Worm (Caenorhabditis elegans) whole organism, L2 larva: ENCODE results near the gene clc-11.

Source experiments
- C34F6.9 ChIP-seq: fragments of 150-350 bp; optimal IDR thresholded peaks from 2 replicates; lab custom pipeline; 2014; ENCODE audit warnings: missing biosample characterization, missing genetic modification characterization
- F13H6.1 ChIP-seq: sonication (generic microtip); optimal IDR thresholded peaks from 2 replicates; lab custom pipeline; 2016; ENCODE audit warnings: missing genetic modification characterization, missing compliant biosample characterization
- R02D3.7 ChIP-seq: fragments of 150-350 bp; optimal IDR thresholded peaks from 2 replicates; lab custom pipeline; 2014; ENCODE audit warnings: missing biosample characterization, missing genetic modification characterization
- Y55F3AM.14 ChIP-seq: fragments of 200-800 bp; sonication (Bioruptor generic); optimal IDR thresholded peaks from 2 replicates; lab custom pipeline; 2018; ENCODE audit warnings: mild to moderate bottlenecking, missing genetic modification characterization, missing compliant biosample characterization
- ZK546.5 ChIP-seq: sonication (generic microtip); optimal IDR thresholded peaks from 2 replicates; lab custom pipeline; 2017; ENCODE audit warnings: missing biosample characterization, missing genetic modification characterization
- alr-1 ChIP-seq: fragments of 150-350 bp; optimal IDR thresholded peaks from 2 replicates; lab custom pipeline; 2014; ENCODE audit warnings: missing biosample characterization, missing genetic modification characterization
- aly-2 ChIP-seq: fragments of 150-350 bp; optimal IDR thresholded peaks from 2 replicates; lab custom pipeline; 2014; ENCODE audit warnings: missing biosample characterization, missing genetic modification characterization
- blmp-1 ChIP-seq: sonication (generic microtip); optimal IDR thresholded peaks from 2 replicates; lab custom pipeline; 2017; ENCODE audit warnings: missing genetic modification characterization, mild to moderate bottlenecking, missing compliant biosample characterization, antibody characterized with exemption, moderate library complexity; ENCODE audit not compliant: insufficient read depth
- crh-2 ChIP-seq: sonication (generic microtip); optimal IDR thresholded peaks from 2 replicates; lab custom pipeline; 2017; ENCODE audit warnings: missing biosample characterization, missing genetic modification characterization
- dmd-4 ChIP-seq: sonication (generic microtip); optimal IDR thresholded peaks from 2 replicates; lab custom pipeline; 2017; ENCODE audit warnings: missing biosample characterization, missing genetic modification characterization
- elt-1 ChIP-seq: fragments of 150-350 bp; optimal IDR thresholded peaks from 2 replicates; lab custom pipeline; 2014; ENCODE audit warnings: missing biosample characterization, missing genetic modification characterization
- elt-3 ChIP-seq: sonication (generic microtip); optimal IDR thresholded peaks from 2 replicates; lab custom pipeline; 2017; ENCODE audit warnings: missing biosample characterization, missing genetic modification characterization
- fos-1 ChIP-seq: fragments of 150-350 bp; optimal IDR thresholded peaks from 2 replicates; lab custom pipeline; 2014; ENCODE audit warnings: missing biosample characterization, missing genetic modification characterization
- lin-13 ChIP-seq: fragments of 150-350 bp; optimal IDR thresholded peaks from 2 replicates; lab custom pipeline; 2014; ENCODE audit warnings: missing biosample characterization, missing genetic modification reagents, missing genetic modification characterization
- lin-39 ChIP-seq: fragments of 150-350 bp; optimal IDR thresholded peaks from 2 replicates; lab custom pipeline; 2014; ENCODE audit warnings: missing biosample characterization, missing genetic modification reagents, missing genetic modification characterization
- lsy-2 ChIP-seq, 2 experiments: fragments of 150-350 bp in 1 of 2; sonication (generic microtip) in 1 of 2; optimal IDR thresholded peaks; 2 replicates each; lab custom pipeline; 2014 to 2017; ENCODE audit warnings: missing biosample characterization in 2 of 2, missing genetic modification characterization in 2 of 2
- mab-5 ChIP-seq: fragments of 150-350 bp; optimal IDR thresholded peaks from 2 replicates; lab custom pipeline; 2014; ENCODE audit warnings: missing biosample characterization, missing genetic modification characterization
- mbf-1 ChIP-seq: sonication (generic microtip); optimal IDR thresholded peaks from 2 replicates; lab custom pipeline; 2017; ENCODE audit warnings: missing biosample characterization, missing genetic modification characterization
- nhr-10 ChIP-seq: sonication (generic microtip); optimal IDR thresholded peaks from 2 replicates; lab custom pipeline; 2017; ENCODE audit warnings: missing biosample characterization, missing genetic modification characterization
- nhr-11 ChIP-seq: fragments of 150-350 bp; optimal IDR thresholded peaks from 2 replicates; lab custom pipeline; 2014; ENCODE audit warnings: missing biosample characterization, missing genetic modification characterization
- nhr-129 ChIP-seq: fragments of 150-350 bp; optimal IDR thresholded peaks from 2 replicates; lab custom pipeline; 2014; ENCODE audit warnings: missing biosample characterization, missing genetic modification characterization
- nhr-21 ChIP-seq: fragments of 150-350 bp; optimal IDR thresholded peaks from 2 replicates; lab custom pipeline; 2014; ENCODE audit warnings: missing biosample characterization, missing genetic modification characterization
- nhr-23 ChIP-seq: fragments of 150-350 bp; optimal IDR thresholded peaks from 2 replicates; lab custom pipeline; 2014; ENCODE audit warnings: missing biosample characterization, missing genetic modification reagents, missing genetic modification characterization
- nhr-237 ChIP-seq: fragments of 150-350 bp; optimal IDR thresholded peaks from 2 replicates; lab custom pipeline; 2014; ENCODE audit warnings: missing biosample characterization, missing genetic modification characterization
- nhr-25 ChIP-seq: fragments of 150-350 bp; sonication (generic microtip); optimal IDR thresholded peaks from 3 replicates; lab custom pipeline; 2014; ENCODE audit warnings: missing biosample characterization, missing genetic modification characterization
- nhr-6 ChIP-seq: fragments of 150-350 bp; optimal IDR thresholded peaks from 2 replicates; lab custom pipeline; 2014; ENCODE audit warnings: missing biosample characterization, missing genetic modification characterization
- nhr-77 ChIP-seq: fragments of 150-350 bp; optimal IDR thresholded peaks from 2 replicates; lab custom pipeline; 2014; ENCODE audit warnings: missing biosample characterization, missing genetic modification characterization
- peb-1 ChIP-seq: fragments of 150-350 bp; optimal IDR thresholded peaks from 2 replicates; lab custom pipeline; 2014; ENCODE audit warnings: missing biosample characterization, missing genetic modification characterization
- skn-1 ChIP-seq: sonication (generic microtip); optimal IDR thresholded peaks from 2 replicates; lab custom pipeline; 2017; ENCODE audit warnings: missing biosample characterization, missing genetic modification characterization
- sma-3 ChIP-seq: sonication (generic microtip); optimal IDR thresholded peaks from 2 replicates; lab custom pipeline; 2016; ENCODE audit warnings: missing genetic modification reagents, missing genetic modification characterization, missing compliant biosample characterization
- sma-9 ChIP-seq, 2 experiments: fragments of 150-350 bp in 1 of 2; sonication (generic microtip) in 1 of 2; optimal IDR thresholded peaks; 2 replicates each; lab custom pipeline; 2014 to 2016; ENCODE audit warnings: missing genetic modification characterization in 2 of 2, mild to moderate bottlenecking in 1 of 2, missing biosample characterization in 1 of 2, missing compliant biosample characterization in 1 of 2, missing genetic modification reagents in 1 of 2, moderate library complexity in 1 of 2
- snpc-4 ChIP-seq: fragments of 150-350 bp; optimal IDR thresholded peaks from 2 replicates; lab custom pipeline; 2014; ENCODE audit warnings: missing biosample characterization, missing genetic modification characterization
- unc-39 ChIP-seq: fragments of 150-350 bp; optimal IDR thresholded peaks from 2 replicates; lab custom pipeline; 2014; ENCODE audit warnings: missing biosample characterization, missing genetic modification characterization
- unc-55 ChIP-seq: fragments of 150-350 bp; sonication (generic microtip); optimal IDR thresholded peaks from 3 replicates; lab custom pipeline; 2014; ENCODE audit warnings: missing biosample characterization, missing genetic modification reagents, missing genetic modification characterization
- unc-62 ChIP-seq: fragments of 150-350 bp; optimal IDR thresholded peaks from 2 replicates; lab custom pipeline; 2014; ENCODE audit warnings: missing biosample characterization, missing genetic modification reagents, missing genetic modification characterization
- ztf-1 ChIP-seq: fragments of 200-800 bp; sonication (Bioruptor generic); conservative IDR thresholded peaks from 2 replicates; pipeline ENCODE4 v1.3.6; 2022; ENCODE audit warnings: missing genetic modification characterization, missing compliant biosample characterization
- ztf-11 ChIP-seq: sonication (generic microtip); optimal IDR thresholded peaks from 2 replicates; lab custom pipeline; 2017; ENCODE audit warnings: missing biosample characterization, missing genetic modification characterization
- ztf-4 ChIP-seq: fragments of 150-350 bp; optimal IDR thresholded peaks from 2 replicates; lab custom pipeline; 2014; ENCODE audit warnings: missing biosample characterization, missing genetic modification characterization

clc-11 gene

ce11 chrV:16127401-16127800, 12.0 kb downstream of the clc-11 start, which contains the start of gene fbxa-143:
Gene fbxa-143 (minus strand): TSS chrV:16127501.
- no peak for TF ChIP-seq Y55F3AM.14
- TF ChIP-seq crh-2 (tag; lab: Kevin White, UChicago): no peak
- no peak for TF ChIP-seq ztf-11
- no peak for TF ChIP-seq nhr-21
- TF ChIP-seq ztf-4 (tag; lab: Kevin White, UChicago): no peak
- TF ChIP-seq peb-1 (tag; lab: Kevin White, UChicago): no peak
- TF ChIP-seq R02D3.7 (tag; lab: Kevin White, UChicago): no peak
- no peak for TF ChIP-seq nhr-23 (tag; lab: Kevin White, UChicago)
- TF ChIP-seq nhr-11 (tag; lab: Kevin White, UChicago): no peak
- TF ChIP-seq elt-1 (tag; lab: Kevin White, UChicago): no peak
- no peak for TF ChIP-seq C34F6.9 (tag; lab: Kevin White, UChicago)
- TF ChIP-seq mbf-1: no peak
- TF ChIP-seq F13H6.1: no peak
- no peak for TF ChIP-seq dmd-4 (tag; lab: Kevin White, UChicago)
- no peak for TF ChIP-seq nhr-6 (tag; lab: Kevin White, UChicago)
- TF ChIP-seq elt-3 (tag; lab: Kevin White, UChicago): no peak
- no peak for TF ChIP-seq skn-1 (tag; lab: Kevin White, UChicago)

DNA sequence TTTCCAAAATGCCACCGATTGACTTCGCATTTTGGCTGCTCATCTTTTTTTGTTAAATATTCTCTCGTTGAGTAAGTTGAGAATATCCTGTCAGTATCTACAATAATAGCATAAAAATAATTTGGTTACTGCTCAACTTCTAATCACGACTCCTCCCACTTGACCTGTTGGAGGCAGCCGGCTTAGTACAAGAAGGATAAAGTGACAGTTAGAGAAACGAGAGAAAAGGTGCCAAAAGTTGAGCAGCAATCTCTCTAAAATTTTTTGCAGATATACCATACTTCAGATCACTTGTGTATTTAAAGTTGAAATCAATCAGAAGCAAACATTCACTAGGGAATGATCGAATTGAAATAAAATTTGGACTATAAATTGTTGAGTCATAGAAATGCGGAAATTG, 14.7 kb downstream of the clc-11 start, which contains the start of gene nhr-111:
Gene nhr-111, minus strand, starts transcription at position 101 of the 400 bp plus-strand sequence.
- TF ChIP-seq nhr-21: no peak
- TF ChIP-seq, all 48 proteins: peak for 0

DNA sequence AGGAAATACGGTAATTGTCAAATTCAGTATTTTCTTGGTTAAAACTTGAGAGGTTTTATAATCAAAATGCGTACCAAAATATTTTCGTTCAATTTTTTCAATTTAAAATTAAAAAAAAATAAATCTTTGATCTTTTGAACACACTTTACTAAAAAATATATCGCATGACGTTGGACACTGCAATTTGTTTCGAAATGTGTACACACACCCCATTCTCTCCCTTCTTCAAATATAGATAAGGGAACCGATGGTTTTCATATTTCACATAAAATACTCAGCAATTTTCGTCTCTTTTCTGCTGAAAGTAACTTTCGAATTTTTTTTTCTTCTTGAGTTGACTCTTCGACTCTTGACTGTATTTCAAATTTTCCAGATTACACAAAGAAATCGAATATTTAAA, 18.0 kb downstream of the clc-11 start:
- TF ChIP-seq fos-1 (tag; lab: Kevin White, UChicago) (peak; percentile 24), lin-39 (tag; lab: Kevin White, UChicago) (no peak), peb-1 (tag; lab: Kevin White, UChicago) (no peak)

DNA sequence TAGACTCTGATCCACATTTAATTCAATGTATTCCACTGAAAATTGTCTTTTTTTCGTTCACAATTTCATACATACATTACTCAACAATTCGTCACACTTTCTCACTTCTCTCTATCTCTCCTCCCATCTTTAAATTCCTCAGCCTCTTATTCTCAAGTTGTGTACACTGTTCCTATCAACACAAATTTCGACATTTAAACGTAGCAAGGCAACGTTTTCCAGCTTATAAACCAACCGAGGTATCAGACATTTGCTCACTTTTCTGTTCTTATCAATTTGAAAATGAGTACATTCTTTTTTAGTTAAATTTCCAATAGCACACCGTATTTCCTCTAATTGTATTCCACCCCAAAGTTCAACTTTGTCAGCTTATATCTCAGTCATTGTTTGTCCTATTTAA, 18.5 kb downstream of the clc-11 start, which contains the start of gene skr-3:
Gene skr-3, plus strand, starts transcription at position 163 of the 400 bp plus-strand sequence.
- peak; percentile 71 for TF ChIP-seq fos-1 (tag; lab: Kevin White, UChicago)
- peak; percentile 38 for TF ChIP-seq sma-9 (GFP tag; optimal IDR thresholded peaks at IDR 0.05; lab: Kevin White, UChicago)
- no peak for TF ChIP-seq sma-9 (tag; optimal IDR thresholded peaks at IDR 0.05; lab: Kevin White, UChicago)
- TF ChIP-seq peb-1 (tag; lab: Kevin White, UChicago): no peak
- no peak for TF ChIP-seq blmp-1
- no peak for TF ChIP-seq crh-2 (tag; lab: Kevin White, UChicago)
- TF ChIP-seq alr-1 (tag; lab: Kevin White, UChicago): no peak
- TF ChIP-seq Y55F3AM.14: no peak
- TF ChIP-seq mab-5 (tag; lab: Kevin White, UChicago): no peak
- TF ChIP-seq unc-62 (GFP tag; lab: Kevin White, UChicago): no peak
- no peak for TF ChIP-seq nhr-23 (tag; lab: Kevin White, UChicago)
- no peak for TF ChIP-seq nhr-25 (tag; lab: Kevin White, UChicago)
- TF ChIP-seq, all 48 proteins: peak for 2

DNA sequence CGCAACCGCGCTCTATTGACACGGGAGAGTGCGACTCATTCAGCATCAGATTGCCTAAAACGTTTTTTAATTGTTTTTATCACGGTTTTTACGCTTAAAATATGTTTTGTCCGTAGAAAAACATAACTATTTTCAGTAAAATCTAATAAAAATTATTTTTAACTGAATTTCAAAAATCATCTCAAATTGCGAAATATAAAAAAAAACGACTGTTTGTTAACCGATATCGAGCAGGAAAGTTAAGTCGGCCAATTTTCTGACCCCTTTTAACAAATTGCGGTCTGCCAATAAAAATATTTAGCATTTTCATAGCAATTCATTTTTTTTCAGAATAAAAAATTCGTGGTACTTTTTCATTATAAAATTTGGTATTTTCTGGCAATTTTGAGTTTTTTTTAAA, 18.9 kb downstream of the clc-11 start:
- TF ChIP-seq ztf-1 (GFP tag; lab: Robert Waterston, UW) (no peak), sma-3 (GFP tag; lab: Kevin White, UChicago) (no peak), peb-1 (tag; lab: Kevin White, UChicago) (no peak), nhr-77 (tag; lab: Kevin White, UChicago) (no peak), unc-39 (tag; lab: Kevin White, UChicago) (no peak), snpc-4 (tag; lab: Kevin White, UChicago) (no peak), aly-2 (tag; lab: Kevin White, UChicago) (no peak), blmp-1 (no peak), ZK546.5 (tag; lab: Kevin White, UChicago) (no peak), nhr-129 (tag; lab: Kevin White, UChicago) (no peak), unc-55 (GFP tag; lab: Kevin White, UChicago) (no peak), F13H6.1 (no peak), nhr-237 (tag; lab: Kevin White, UChicago) (no peak), lin-13 (GFP tag; lab: Kevin White, UChicago) (no peak), nhr-10 (no peak), nhr-23 (tag; lab: Kevin White, UChicago) (no peak), lsy-2 (tag; optimal IDR thresholded peaks at IDR 0.05; lab: Kevin White, UChicago) (no peak)
